Worm (Caenorhabditis elegans): ENCODE measurements around the gene C50E3.6.
A peak's percentile ranks its signal among the peaks of the same experiment; 100 is the strongest.

Gene C50E3.6

DNA sequence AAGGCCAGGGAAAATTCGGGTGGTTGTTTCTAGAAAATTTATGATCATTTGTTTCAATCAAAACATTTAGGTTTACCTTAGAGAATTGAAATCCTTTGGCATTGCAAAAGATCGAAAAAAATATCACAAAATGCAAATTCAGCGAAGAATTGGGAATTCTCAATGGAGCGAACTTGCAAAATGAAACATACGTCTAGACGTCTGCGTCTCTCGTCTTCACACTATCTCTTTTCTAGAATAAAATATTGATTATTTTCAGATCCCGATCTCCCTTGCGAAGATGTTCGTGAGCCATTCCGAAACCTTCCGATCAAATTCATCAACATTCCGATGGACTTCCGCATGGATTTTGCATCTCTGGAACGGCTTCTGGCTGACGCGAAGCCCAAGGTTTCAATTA, 10.0 kb downstream of the C50E3.6 start, which contains the start of gene ets-6 (continued):
- 0 out of 2 replicates have a peak, but pooled peaks have one; percentile 10 for TF ChIP-seq B0336.3 (GFP tag; IDR thresholded peaks at IDR 0.05)
- no peak for TF ChIP-seq aptf-3 (GFP tag; IDR thresholded peaks at IDR 0.05)
- TF ChIP-seq F33H1.4 (GFP tag; IDR thresholded peaks at IDR 0.05) = no peak
- peak; percentile 65 for TF ChIP-seq ztf-18 (tag; optimal IDR thresholded peaks at IDR 0.05)
- TF ChIP-seq F22D6.2 (tag; optimal IDR thresholded peaks at IDR 0.05) = no peak
- no peak for TF ChIP-seq B0019.2 (GFP tag; conservative IDR thresholded peaks at IDR 0.05)
- no peak for TF ChIP-seq rpc-1 (optimal IDR thresholded peaks at IDR 0.05)
- TF ChIP-seq rpc-1 (tag; optimal IDR thresholded peaks at IDR 0.05) = no peak
- no peak for TF ChIP-seq let-607 (tag; optimal IDR thresholded peaks at IDR 0.05)
- TF ChIP-seq tlf-1 (GFP tag; optimal IDR thresholded peaks at IDR 0.05) = no peak
- TF ChIP-seq dpff-1 (tag; optimal IDR thresholded peaks at IDR 0.05) = no peak
- no peak for TF ChIP-seq lag-1 (GFP tag; IDR thresholded peaks at IDR 0.05)
- no peak for TF ChIP-seq egrh-3 (GFP tag; IDR thresholded peaks at IDR 0.05)
- TF ChIP-seq fkh-3 (tag; optimal IDR thresholded peaks at IDR 0.05) = no peak
- TF ChIP-seq T07F8.4 (tag; optimal IDR thresholded peaks at IDR 0.05) = no peak
- TF ChIP-seq nhr-179 (tag; optimal IDR thresholded peaks at IDR 0.05) = no peak
- no peak for TF ChIP-seq aptf-2 (GFP tag; conservative IDR thresholded peaks at IDR 0.05)
- no peak for TF ChIP-seq Y56A3A.18 (GFP tag; IDR thresholded peaks at IDR 0.05)
- TF ChIP-seq lsl-1 (GFP tag; optimal IDR thresholded peaks at IDR 0.05) = peak; percentile 33
- no peak for TF ChIP-seq K12H6.12 (tag; optimal IDR thresholded peaks at IDR 0.05)
- TF ChIP-seq C06A6.2 (GFP tag; conservative IDR thresholded peaks at IDR 0.05) = no peak
- TF ChIP-seq ceh-91 (GFP tag; IDR thresholded peaks at IDR 0.05) = no peak; the same call in 1 of the 2 replicates
- peak; percentile 45; the same call in 1 of the 2 replicates for TF ChIP-seq madf-6 (GFP tag; IDR thresholded peaks at IDR 0.05)
- TF ChIP-seq cebp-1 (GFP tag; IDR thresholded peaks at IDR 0.05) = no peak
- TF ChIP-seq cebp-1 (tag; optimal IDR thresholded peaks at IDR 0.05) = peak; percentile 17
- TF ChIP-seq ets-4 (GFP tag; optimal IDR thresholded peaks at IDR 0.05) = no peak
- no peak for TF ChIP-seq nhr-120 (GFP tag; IDR thresholded peaks at IDR 0.05)
- no peak for TF ChIP-seq tbx-9 (tag; optimal IDR thresholded peaks at IDR 0.05; ENCODE audit: borderline replicate concordance)
- TF ChIP-seq egl-44 (GFP tag; IDR thresholded peaks at IDR 0.05) = no peak
- no peak for TF ChIP-seq snpc-1.3 (tag; optimal IDR thresholded peaks at IDR 0.05; ENCODE audit: insufficient read depth)
- TF ChIP-seq nfya-2 (GFP tag; IDR thresholded peaks at IDR 0.05) = no peak
- TF ChIP-seq gei-17 (GFP tag; optimal IDR thresholded peaks at IDR 0.05) = no peak
- TF ChIP-seq let-526 (GFP tag; IDR thresholded peaks at IDR 0.05) = no peak
- peak; percentile 56 for TF ChIP-seq dox-1 (GFP tag; IDR thresholded peaks at IDR 0.05)
- TF ChIP-seq atf-7 (tag; optimal IDR thresholded peaks at IDR 0.05) = no peak
- no peak for TF ChIP-seq sea-2 (GFP tag; IDR thresholded peaks at IDR 0.05)
- TF ChIP-seq attf-5 (GFP tag; optimal IDR thresholded peaks at IDR 0.05) = peak; percentile 78
- TF ChIP-seq C17E4.6 (GFP tag; IDR thresholded peaks at IDR 0.05) = no peak
- TF ChIP-seq F23B12.7 (tag; optimal IDR thresholded peaks at IDR 0.05; ENCODE audit: insufficient read depth) = no peak
- peak; percentile 10 for TF ChIP-seq efl-1 (GFP tag; optimal IDR thresholded peaks at IDR 0.05)
- no peak for TF ChIP-seq xnd-1 (tag; optimal IDR thresholded peaks at IDR 0.05)
- TF ChIP-seq nhr-80 (tag; optimal IDR thresholded peaks at IDR 0.05) = no peak
- no peak for TF ChIP-seq F55B11.4 (tag; optimal IDR thresholded peaks at IDR 0.05; ENCODE audit: borderline replicate concordance, insufficient read depth)
- TF ChIP-seq F52B5.7 (tag; optimal IDR thresholded peaks at IDR 0.05) = no peak
- no peak for TF ChIP-seq him-1 (tag; optimal IDR thresholded peaks at IDR 0.05)
- no peak for TF ChIP-seq hlh-26 (GFP tag; conservative IDR thresholded peaks at IDR 0.05)
- TF ChIP-seq ama-1 (optimal IDR thresholded peaks at IDR 0.05) = no peak
- no peak for TF ChIP-seq ama-1 (GFP tag; optimal IDR thresholded peaks at IDR 0.05)
- no peak for TF ChIP-seq dpl-1 (GFP tag; optimal IDR thresholded peaks at IDR 0.05)
- TF ChIP-seq lin-26 (GFP tag; IDR thresholded peaks at IDR 0.05) = no peak
- no peak for TF ChIP-seq F37B4.10 (GFP tag; IDR thresholded peaks at IDR 0.05)

Data from whole organism, young adult.